Worm (Caenorhabditis elegans) whole organism, young adult: ENCODE results near the gene sulp-8.
A peak's percentile ranks its signal among the peaks of the same experiment; 100 is the strongest.

Experiments used
- B0019.2 ChIP-seq: fragments of 200-800 bp; sonication (Bioruptor generic); conservative IDR thresholded peaks from 2 replicates; pipeline ENCODE4 v1.3.6; 2022; ENCODE audit warnings: missing genetic modification reagents, missing genetic modification characterization, missing compliant biosample characterization
- B0336.3 ChIP-seq: fragments of 200-800 bp; sonication (Bioruptor generic); IDR thresholded peaks from 2 replicates; pipeline ENCODE4 v1.3.6; 2022; ENCODE audit warnings: missing genetic modification characterization, missing compliant biosample characterization
- F22D6.2 ChIP-seq: sonication (generic microtip); optimal IDR thresholded peaks from 2 replicates; lab custom pipeline; 2016; ENCODE audit warnings: mild to moderate bottlenecking, missing genetic modification characterization, missing compliant biosample characterization
- F39B2.1 ChIP-seq: fragments of 200-800 bp; sonication (Bioruptor generic); IDR thresholded peaks from 2 replicates; pipeline ENCODE4 v1.3.6; 2022; ENCODE audit warnings: missing genetic modification reagents, missing genetic modification characterization, missing compliant biosample characterization
- F57C9.4 ChIP-seq: sonication (generic microtip); optimal IDR thresholded peaks from 2 replicates; lab custom pipeline; 2017; ENCODE audit warnings: mild to moderate bottlenecking, missing genetic modification characterization, missing compliant biosample characterization
- K11D2.4 ChIP-seq: fragments of 200-800 bp; sonication (Bioruptor generic); IDR thresholded peaks from 2 replicates; pipeline ENCODE4 v1.3.6; 2022; ENCODE audit warnings: missing genetic modification reagents, missing genetic modification characterization, missing compliant biosample characterization
- K12H6.12 ChIP-seq: fragments of 200-800 bp; sonication (Bioruptor generic); optimal IDR thresholded peaks from 2 replicates; lab custom pipeline; 2018; ENCODE audit warnings: mild to moderate bottlenecking, missing genetic modification characterization, missing compliant biosample characterization
- T26A5.8 ChIP-seq: sonication (generic microtip); optimal IDR thresholded peaks from 2 replicates; lab custom pipeline; 2016; ENCODE audit warnings: missing genetic modification characterization, missing compliant biosample characterization
- Y53F4B.3 ChIP-seq: fragments of 200-800 bp; sonication (Bioruptor generic); IDR thresholded peaks from 2 replicates; pipeline ENCODE4 v1.3.6; 2022; ENCODE audit warnings: missing genetic modification reagents, missing genetic modification characterization, missing compliant biosample characterization
- Y79H2A.3 ChIP-seq: fragments of 200-800 bp; sonication (Bioruptor generic); conservative IDR thresholded peaks from 2 replicates; pipeline ENCODE4 v1.3.6; 2022; ENCODE audit warnings: missing genetic modification reagents, missing genetic modification characterization, missing compliant biosample characterization
- athp-1 ChIP-seq: sonication (generic microtip); optimal IDR thresholded peaks from 2 replicates; lab custom pipeline; 2017; ENCODE audit warnings: mild to moderate bottlenecking, missing genetic modification characterization, missing compliant biosample characterization
- attf-3 ChIP-seq: fragments of 200-800 bp; sonication (Bioruptor generic); conservative IDR thresholded peaks from 2 replicates; pipeline ENCODE4 v1.3.6; 2022; ENCODE audit warnings: missing genetic modification reagents, missing genetic modification characterization, missing compliant biosample characterization
- attf-5 ChIP-seq: fragments of 200-800 bp; sonication (Bioruptor generic); optimal IDR thresholded peaks from 2 replicates; lab custom pipeline; 2018; ENCODE audit warnings: mild to moderate bottlenecking, missing genetic modification characterization, missing compliant biosample characterization
- bed-1 ChIP-seq: fragments of 200-800 bp; sonication (Bioruptor generic); IDR thresholded peaks from 2 replicates; pipeline ENCODE4 v1.3.6; 2022; ENCODE audit warnings: missing genetic modification reagents, missing genetic modification characterization, missing compliant biosample characterization
- cebp-1 ChIP-seq, 2 experiments: fragments of 200-800 bp in 1 of 2; sonication (Bioruptor generic) in 1 of 2; sonication (generic microtip) in 1 of 2; IDR thresholded peaks in 1 of 2; optimal IDR thresholded peaks in 1 of 2; 2 replicates each; pipeline versions ENCODE4 v1.3.6 to Lab custom; 2017 to 2022; ENCODE audit warnings: missing compliant biosample characterization in 2 of 2, missing genetic modification characterization in 2 of 2, mild to moderate bottlenecking in 1 of 2, missing genetic modification reagents in 1 of 2, moderate library complexity in 1 of 2
- ceh-79 ChIP-seq: sonication (generic microtip); optimal IDR thresholded peaks from 2 replicates; lab custom pipeline; 2017; ENCODE audit warnings: mild to moderate bottlenecking, missing genetic modification characterization, missing compliant biosample characterization
- ceh-91 ChIP-seq: fragments of 200-800 bp; sonication (Bioruptor generic); IDR thresholded peaks from 2 replicates; pipeline ENCODE4 v1.3.6; 2022; ENCODE audit warnings: missing genetic modification reagents, missing genetic modification characterization, missing compliant biosample characterization
- dox-1 ChIP-seq: fragments of 200-800 bp; sonication (Bioruptor generic); IDR thresholded peaks from 2 replicates; pipeline ENCODE4 v1.3.6; 2022; ENCODE audit warnings: missing genetic modification reagents, missing genetic modification characterization, missing compliant biosample characterization
- dpl-1 ChIP-seq: fragments of 150-350 bp; optimal IDR thresholded peaks from 2 replicates; lab custom pipeline; 2014; ENCODE audit warnings: missing biosample characterization, missing genetic modification reagents, missing genetic modification characterization
- egl-18 ChIP-seq: fragments of 200-800 bp; sonication (Bioruptor generic); IDR thresholded peaks from 2 replicates; pipeline ENCODE4 v1.3.6; 2022; ENCODE audit warnings: missing genetic modification reagents, missing genetic modification characterization, missing compliant biosample characterization
- ets-4 ChIP-seq: fragments of 200-800 bp; sonication (Bioruptor generic); optimal IDR thresholded peaks from 2 replicates; lab custom pipeline; 2018; ENCODE audit warnings: mild to moderate bottlenecking, missing genetic modification characterization, missing compliant biosample characterization
- hrde-1 ChIP-seq: sonication (generic microtip); optimal IDR thresholded peaks from 2 replicates; lab custom pipeline; 2016; ENCODE audit warnings: missing genetic modification characterization, mild to moderate bottlenecking, missing compliant biosample characterization, moderate library complexity, missing genotype, missing genetic modification reagents, borderline replicate concordance
- hsf-1 ChIP-seq: fragments of 200-800 bp; sonication (Bioruptor generic); IDR thresholded peaks from 2 replicates; pipeline ENCODE4 v1.3.6; 2022; ENCODE audit warnings: missing genetic modification reagents, missing genetic modification characterization, missing compliant biosample characterization
- let-607 ChIP-seq, 2 experiments: fragments of 200-800 bp in 1 of 2; sonication (Bioruptor generic) in 1 of 2; sonication (generic microtip) in 1 of 2; optimal IDR thresholded peaks; 2 replicates each; lab custom pipeline; 2016 to 2018; ENCODE audit warnings: mild to moderate bottlenecking in 2 of 2, missing compliant biosample characterization in 2 of 2, missing genetic modification characterization in 2 of 2, moderate library complexity in 2 of 2, missing genotype in 1 of 2
- lin-26 ChIP-seq: fragments of 200-800 bp; sonication (Bioruptor generic); IDR thresholded peaks from 2 replicates; pipeline ENCODE4 v1.3.6; 2022; ENCODE audit warnings: missing genetic modification reagents, missing genetic modification characterization, missing compliant biosample characterization
- lin-35 ChIP-seq, 3 experiments: fragments of 150-350 bp in 2 of 3; sonication (generic microtip) in 1 of 3; optimal IDR thresholded peaks; 2 replicates each; lab custom pipeline; 2014 to 2018; ENCODE audit warnings: missing biosample characterization in 3 of 3, missing genetic modification characterization in 3 of 3, missing genetic modification reagents in 3 of 3
- lin-40 ChIP-seq: sonication (generic microtip); optimal IDR thresholded peaks from 2 replicates; lab custom pipeline; 2016; ENCODE audit warnings: missing genetic modification characterization, mild to moderate bottlenecking, missing compliant biosample characterization, missing genotype, missing genetic modification reagents
- lin-54 ChIP-seq: fragments of 200-800 bp; sonication (Bioruptor generic); optimal IDR thresholded peaks from 2 replicates; lab custom pipeline; 2018; ENCODE audit warnings: mild to moderate bottlenecking, missing genetic modification characterization, missing compliant biosample characterization
- madf-10 ChIP-seq: sonication (generic microtip); optimal IDR thresholded peaks from 2 replicates; lab custom pipeline; 2016; ENCODE audit warnings: mild to moderate bottlenecking, missing genetic modification characterization, missing compliant biosample characterization
- madf-6 ChIP-seq: fragments of 200-800 bp; sonication (Bioruptor generic); IDR thresholded peaks from 2 replicates; pipeline ENCODE4 v1.3.6; 2022; ENCODE audit warnings: missing genetic modification reagents, missing genetic modification characterization, missing compliant biosample characterization
- mel-28 ChIP-seq: sonication (generic microtip); optimal IDR thresholded peaks from 2 replicates; lab custom pipeline; 2016; ENCODE audit warnings: borderline replicate concordance, mild to moderate bottlenecking, missing genetic modification characterization, missing compliant biosample characterization
- nfyb-1 ChIP-seq: fragments of 200-800 bp; sonication (Bioruptor generic); IDR thresholded peaks from 2 replicates; pipeline ENCODE4 v1.3.6; 2022; ENCODE audit warnings: missing genetic modification reagents, missing genetic modification characterization, missing compliant biosample characterization
- nhr-120 ChIP-seq: fragments of 200-800 bp; sonication (Bioruptor generic); IDR thresholded peaks from 2 replicates; pipeline ENCODE4 v1.3.6; 2022; ENCODE audit warnings: missing genetic modification characterization, missing compliant biosample characterization
- nhr-179 ChIP-seq: sonication (generic microtip); optimal IDR thresholded peaks from 2 replicates; lab custom pipeline; 2016; ENCODE audit warnings: mild to moderate bottlenecking, missing genetic modification characterization, missing compliant biosample characterization
- nhr-80 ChIP-seq: sonication (generic microtip); optimal IDR thresholded peaks from 2 replicates; lab custom pipeline; 2016; ENCODE audit warnings: missing genetic modification characterization, missing compliant biosample characterization
- pbrm-1 ChIP-seq: fragments of 200-800 bp; sonication (Bioruptor generic); IDR thresholded peaks from 2 replicates; pipeline ENCODE4 v1.3.6; 2022; ENCODE audit warnings: missing genetic modification reagents, missing genetic modification characterization, missing compliant biosample characterization
- repo-1 ChIP-seq: sonication (generic microtip); optimal IDR thresholded peaks from 2 replicates; lab custom pipeline; 2017; ENCODE audit warnings: mild to moderate bottlenecking, missing genetic modification characterization, missing compliant biosample characterization
- snpc-1.3 ChIP-seq: sonication (generic microtip); optimal IDR thresholded peaks from 2 replicates; lab custom pipeline; 2017; ENCODE audit warnings: missing genetic modification characterization, mild to moderate bottlenecking, missing compliant biosample characterization, antibody characterized with exemption, moderate library complexity, missing genotype, missing genetic modification reagents; ENCODE audit not compliant: insufficient read depth
- snpc-3.4 ChIP-seq: sonication (generic microtip); optimal IDR thresholded peaks from 2 replicates; lab custom pipeline; 2017; ENCODE audit warnings: missing genetic modification characterization, mild to moderate bottlenecking, missing compliant biosample characterization, antibody characterized with exemption, moderate library complexity, missing genotype, missing genetic modification reagents
- unc-62 ChIP-seq: fragments of 150-350 bp; optimal IDR thresholded peaks from 2 replicates; lab custom pipeline; 2014; ENCODE audit warnings: missing biosample characterization, missing genetic modification reagents, missing genetic modification characterization
- zfh-2 ChIP-seq: fragments of 200-800 bp; sonication (Bioruptor generic); conservative IDR thresholded peaks from 2 replicates; pipeline ENCODE4 v1.3.6; 2022; ENCODE audit warnings: missing genetic modification reagents, missing genetic modification characterization, missing compliant biosample characterization
- ztf-18 ChIP-seq: sonication (generic microtip); optimal IDR thresholded peaks from 2 replicates; lab custom pipeline; 2016; ENCODE audit warnings: missing genotype, mild to moderate bottlenecking, missing genetic modification characterization, missing compliant biosample characterization
- ztf-22 ChIP-seq: fragments of 200-800 bp; sonication (Bioruptor generic); optimal IDR thresholded peaks from 2 replicates; lab custom pipeline; 2018; ENCODE audit warnings: mild to moderate bottlenecking, missing genetic modification characterization, moderate library complexity, missing compliant biosample characterization
- ztf-25 ChIP-seq: fragments of 200-800 bp; sonication (Bioruptor generic); IDR thresholded peaks from 2 replicates; pipeline ENCODE4 v1.3.6; 2022; ENCODE audit warnings: missing genetic modification reagents, missing genetic modification characterization, missing compliant biosample characterization

The sulp-8 gene

DNA sequence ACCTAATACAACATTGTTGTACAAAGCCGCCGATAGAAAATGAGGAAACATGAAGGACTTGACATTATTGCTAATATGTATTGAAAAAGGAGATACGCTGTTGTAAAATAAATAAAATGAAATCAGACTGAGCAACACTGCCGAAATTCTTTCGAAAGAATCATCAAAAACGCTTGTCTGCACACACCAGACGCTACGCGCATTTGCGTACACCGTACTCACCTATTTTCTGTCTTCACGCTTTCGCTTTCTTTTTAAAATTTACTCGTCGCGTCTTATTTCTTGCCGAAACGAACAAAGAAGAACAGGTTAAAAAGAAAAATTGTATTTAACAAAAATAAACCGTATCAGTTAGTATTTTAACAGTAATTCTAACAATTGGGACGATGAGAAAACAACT, 17.3 kb upstream of the sulp-8 start (continued):
- no peak for TF ChIP-seq mel-28 (tag; lab: Kevin White, UChicago)
- TF ChIP-seq ets-4 (GFP tag; lab: Kevin White, UChicago), result no peak
- TF ChIP-seq attf-5 (GFP tag; lab: Kevin White, UChicago), result no peak

DNA sequence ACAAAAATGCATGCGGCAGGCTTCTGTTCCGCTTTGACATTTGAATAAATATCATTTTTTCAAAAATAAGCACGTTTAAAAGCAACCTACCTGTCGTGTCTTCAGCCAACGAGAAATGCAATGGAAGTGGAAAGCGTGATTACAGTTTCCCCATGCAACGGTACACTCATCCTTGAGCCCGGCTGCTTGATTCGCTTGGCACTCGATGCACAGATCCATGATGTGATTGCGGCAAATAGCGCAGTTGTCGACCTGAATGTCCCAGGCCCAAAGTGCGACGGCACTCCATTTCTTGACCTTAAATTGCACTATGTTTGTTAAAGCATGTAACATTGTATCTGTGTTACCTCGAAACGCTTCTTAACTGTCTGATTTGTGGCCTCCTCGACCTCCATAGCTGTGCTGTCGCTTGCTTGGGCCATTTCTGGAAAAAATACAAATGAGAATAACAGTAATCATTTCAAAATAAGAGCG, 16.7 kb upstream of the sulp-8 start, which contains the start of gene rbx-1:
Gene rbx-1 (minus strand): TSS at position 424 of the 474 bp plus-strand sequence.
- no peak for TF ChIP-seq lin-54
- no peak for TF ChIP-seq F22D6.2 (tag; lab: Kevin White, UChicago)
- no peak for TF ChIP-seq K12H6.12 (tag; lab: Kevin White, UChicago)
- no peak for TF ChIP-seq ztf-22 (GFP tag; lab: Kevin White, UChicago)
- no peak for TF ChIP-seq B0019.2 (GFP tag; lab: Robert Waterston, UW)
- TF ChIP-seq attf-3 (GFP tag; lab: Robert Waterston, UW), result no peak
- no peak for TF ChIP-seq dpl-1 (GFP tag; lab: Kevin White, UChicago)
- TF ChIP-seq lin-35 (GFP tag; optimal IDR thresholded peaks at IDR 0.05; lab: Kevin White, UChicago), result no peak
- no peak for TF ChIP-seq ztf-18 (tag; lab: Kevin White, UChicago)
- no peak for TF ChIP-seq F39B2.1 (GFP tag; lab: Robert Waterston, UW)
- TF ChIP-seq snpc-1.3 (tag; lab: Kevin White, UChicago), result no peak
- no peak for TF ChIP-seq snpc-3.4 (tag; lab: Kevin White, UChicago)
- no peak for TF ChIP-seq B0336.3 (GFP tag; lab: Robert Waterston, UW)
- no peak for TF ChIP-seq unc-62 (GFP tag; lab: Kevin White, UChicago)
- no peak for TF ChIP-seq K11D2.4 (GFP tag; lab: Robert Waterston, UW)
- TF ChIP-seq madf-10 (tag; lab: Kevin White, UChicago), result no peak

DNA sequence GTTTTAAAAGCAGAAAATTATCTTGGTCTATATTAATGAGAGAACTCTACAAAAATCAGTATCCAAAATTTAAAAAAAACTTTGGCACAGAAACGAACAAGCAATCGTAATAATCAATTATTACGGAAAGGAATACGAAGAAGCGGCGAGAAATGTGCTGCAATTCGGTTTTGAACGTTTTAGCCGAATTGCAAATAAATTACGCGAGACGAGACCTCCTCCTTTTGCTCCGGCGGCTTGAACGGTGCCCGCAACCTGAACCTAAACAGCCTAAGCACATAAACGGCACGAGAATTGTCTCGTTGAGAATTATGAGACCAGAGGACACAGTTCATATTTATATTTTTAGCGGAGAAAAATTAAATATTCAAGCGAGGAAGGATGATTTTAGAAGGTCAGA, 15.9 kb upstream of the sulp-8 start:
- TF ChIP-seq repo-1 (tag; lab: Kevin White, UChicago) (no peak), cebp-1 (GFP tag; IDR thresholded peaks at IDR 0.05; lab: Robert Waterston, UW) (no peak), cebp-1 (tag; optimal IDR thresholded peaks at IDR 0.05; lab: Kevin White, UChicago) (no peak), nfyb-1 (GFP tag; lab: Robert Waterston, UW) (no peak), bed-1 (GFP tag; lab: Robert Waterston, UW) (no peak), pbrm-1 (GFP tag; lab: Robert Waterston, UW) (0 out of 2 replicates have a peak, but pooled peaks have one; percentile 28), T26A5.8 (no peak), athp-1 (tag; lab: Kevin White, UChicago) (peak; percentile 36), Y53F4B.3 (GFP tag; lab: Robert Waterston, UW) (no peak), F57C9.4 (tag; lab: Kevin White, UChicago) (no peak), lin-40 (tag; lab: Kevin White, UChicago) (no peak), ceh-91 (GFP tag; lab: Robert Waterston, UW) (peak; percentile 17; the same call in 1 of the 2 replicates), nhr-120 (no peak), zfh-2 (GFP tag; lab: Robert Waterston, UW) (no peak), ceh-79 (peak; percentile 71), hrde-1 (tag; lab: Kevin White, UChicago) (no peak), madf-6 (GFP tag; lab: Robert Waterston, UW) (peak; percentile 67), Y79H2A.3 (GFP tag; lab: Robert Waterston, UW) (peak; percentile 83; the same call in 1 of the 2 replicates), egl-18 (no peak), nhr-179 (no peak), mel-28 (tag; lab: Kevin White, UChicago) (no peak), K12H6.12 (tag; lab: Kevin White, UChicago) (no peak), dox-1 (no peak), nhr-80 (tag; lab: Kevin White, UChicago) (no peak), hsf-1 (GFP tag; lab: Robert Waterston, UW) (peak; percentile 44; the same call in 1 of the 2 replicates), lin-26 (GFP tag; lab: Robert Waterston, UW) (0 out of 2 replicates have a peak, but pooled peaks have one; percentile 28), ztf-25 (0 out of 2 replicates have a peak, but pooled peaks have one; percentile 37), let-607 (tag; optimal IDR thresholded peaks at IDR 0.05; lab: Kevin White, UChicago) (peak in 1 of 2 experiments; percentile 1)
